Worm (Caenorhabditis elegans) whole organism, midembryonic: Measurements from ENCODE around the gene glb-12.

Experiments
- T22C8.4 ChIP-seq: fragments of 200-800 bp; sonication (Bioruptor generic); IDR thresholded peaks from 2 replicates; pipeline ENCODE4 v1.3.6; 2022; ENCODE audit warnings: missing genetic modification characterization, missing compliant biosample characterization
- cog-1 ChIP-seq: sonication (generic microtip); optimal IDR thresholded peaks from 2 replicates; lab custom pipeline; 2016; ENCODE audit warnings: missing genetic modification characterization, missing compliant biosample characterization
- flt-1 ChIP-seq: fragments of 200-800 bp; sonication (Bioruptor generic); IDR thresholded peaks from 2 replicates; pipeline ENCODE4 v1.3.6; 2022; ENCODE audit warnings: missing genetic modification characterization, missing compliant biosample characterization
- klf-2 ChIP-seq: fragments of 200-800 bp; sonication (Bioruptor generic); conservative IDR thresholded peaks from 2 replicates; pipeline ENCODE4 v1.3.6; 2022; ENCODE audit warnings: missing genetic modification reagents, missing genetic modification characterization, missing compliant biosample characterization
- med-1 ChIP-seq: sonication (generic microtip); optimal IDR thresholded peaks from 2 replicates; lab custom pipeline; 2017; ENCODE audit warnings: missing genetic modification characterization, mild to moderate bottlenecking, missing compliant biosample characterization, antibody characterized with exemption, missing genetic modification reagents; ENCODE audit not compliant: insufficient read depth
- ref-1 ChIP-seq: fragments of 200-800 bp; sonication (Bioruptor generic); conservative IDR thresholded peaks from 2 replicates; pipeline ENCODE4 v1.3.6; 2022; ENCODE audit warnings: missing genetic modification reagents, missing genetic modification characterization, missing compliant biosample characterization
- tab-1 ChIP-seq: fragments of 200-800 bp; sonication (Bioruptor generic); IDR thresholded peaks from 2 replicates; pipeline ENCODE4 v1.3.6; 2022; ENCODE audit warnings: missing genetic modification characterization, missing compliant biosample characterization
- ztf-23 ChIP-seq: fragments of 200-800 bp; sonication (Bioruptor generic); IDR thresholded peaks from 2 replicates; pipeline ENCODE4 v1.3.6; 2022; ENCODE audit warnings: missing genetic modification reagents, missing genetic modification characterization, missing compliant biosample characterization
- ztf-29 ChIP-seq: fragments of 200-800 bp; sonication (Bioruptor generic); IDR thresholded peaks from 2 replicates; pipeline ENCODE4 v1.3.6; 2022; ENCODE audit warnings: missing genetic modification reagents, missing genetic modification characterization, missing compliant biosample characterization

glb-12 gene

DNA sequence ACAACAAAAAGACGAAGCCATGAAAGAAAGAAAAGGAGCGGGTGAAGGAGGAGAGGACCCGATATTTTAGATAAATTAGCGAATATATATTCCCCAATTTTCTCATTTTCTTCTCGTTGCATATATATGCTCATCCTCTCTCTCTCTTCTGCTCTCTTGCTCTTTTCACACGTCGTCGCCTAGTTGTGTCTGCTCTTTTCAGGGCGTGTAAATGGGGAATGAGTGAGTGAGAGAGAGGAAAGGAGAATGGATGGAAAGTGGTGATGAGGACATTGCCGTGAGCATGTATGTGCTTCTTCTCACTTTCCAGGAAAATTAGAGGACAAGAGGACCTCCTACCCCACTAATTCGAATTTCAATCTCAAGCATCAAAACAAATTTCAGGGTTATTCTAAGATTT is 24.0 kb upstream of the glb-12 start:
- TF ChIP-seq med-1 (GFP tag; lab: Kevin White, UChicago) = no peak
- no peak for TF ChIP-seq tab-1
- TF ChIP-seq klf-2 (GFP tag; lab: Robert Waterston, UW) = no peak
- no peak for TF ChIP-seq ztf-29
- TF ChIP-seq ztf-23 = no peak
- TF ChIP-seq cog-1 = no peak
- TF ChIP-seq T22C8.4 = no peak
- no peak for TF ChIP-seq flt-1 (GFP tag; lab: Robert Waterston, UW)
- TF ChIP-seq ref-1 (GFP tag; lab: Robert Waterston, UW) = no peak

DNA sequence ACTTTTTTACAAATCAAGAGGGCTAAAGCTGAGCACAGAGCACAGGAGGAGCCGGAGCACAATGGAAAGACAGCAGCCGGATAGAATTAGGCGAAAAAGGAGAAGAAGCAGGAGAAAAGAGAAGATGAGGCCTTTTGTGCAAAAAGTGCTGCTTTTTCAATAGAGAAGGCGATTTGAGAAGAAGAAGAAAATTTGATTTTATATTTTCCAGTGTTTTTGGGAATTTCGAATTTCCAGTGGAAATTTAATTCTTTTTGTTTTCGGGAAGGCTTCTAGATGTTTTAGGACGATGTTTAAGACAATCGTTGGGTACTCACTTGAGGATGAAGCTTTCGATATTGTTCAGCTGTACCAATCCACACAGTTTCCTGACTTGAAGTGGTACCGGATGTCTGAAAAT is 22.2 kb upstream of the glb-12 start:
- TF ChIP-seq ztf-23 (no peak), cog-1 (no peak), med-1 (GFP tag; lab: Kevin White, UChicago) (no peak), ztf-29 (no peak), tab-1 (no peak), klf-2 (GFP tag; lab: Robert Waterston, UW) (no peak), T22C8.4 (no peak), ref-1 (GFP tag; lab: Robert Waterston, UW) (no peak), flt-1 (GFP tag; lab: Robert Waterston, UW) (no peak)

DNA sequence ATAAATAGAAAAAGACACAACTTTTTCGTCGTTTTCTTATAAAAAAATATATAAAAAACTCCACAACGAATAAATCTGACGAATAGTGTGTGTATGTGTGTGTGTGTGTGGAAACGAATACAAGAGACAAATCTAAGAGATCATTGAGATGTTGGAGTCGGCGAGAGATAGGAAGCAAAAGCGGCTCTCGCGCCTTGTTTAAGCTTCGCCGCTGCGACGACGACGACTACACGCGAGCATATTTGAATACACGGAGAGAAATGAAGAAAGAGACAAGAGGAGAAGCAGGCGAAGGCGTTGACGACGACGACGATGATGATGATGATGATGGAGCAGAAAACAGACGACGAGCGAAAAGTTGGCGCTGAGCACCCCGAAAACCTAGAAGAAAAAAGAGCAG is 13.3 kb upstream of the glb-12 start:
- TF ChIP-seq ztf-29 (no peak), med-1 (GFP tag; lab: Kevin White, UChicago) (no peak), T22C8.4 (no peak), tab-1 (no peak), flt-1 (GFP tag; lab: Robert Waterston, UW) (no peak), cog-1 (no peak), ztf-23 (no peak), klf-2 (GFP tag; lab: Robert Waterston, UW) (no peak), ref-1 (GFP tag; lab: Robert Waterston, UW) (no peak)

DNA sequence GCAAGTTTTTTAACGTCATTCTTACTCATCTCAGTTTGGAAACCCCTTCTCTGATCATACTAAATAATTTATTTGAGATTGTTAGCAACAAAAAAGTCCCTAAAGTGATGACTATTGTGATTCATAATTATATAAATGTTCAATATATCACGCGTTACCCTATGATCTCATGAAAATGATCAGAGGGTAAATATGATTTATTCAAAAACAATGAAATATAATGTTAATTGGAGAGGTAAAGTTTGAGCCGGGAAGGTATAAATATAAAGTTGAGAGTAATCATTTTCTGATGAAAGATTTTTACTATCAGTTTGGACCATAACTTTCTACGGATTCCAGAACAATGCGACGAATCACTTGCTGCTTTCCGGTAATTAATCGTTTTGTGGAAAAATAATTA is 5.6 kb upstream of the glb-12 start, which contains the start of gene C52A11.3:
Gene C52A11.3 (plus strand): TSS at position 301 of the 400 bp plus-strand sequence.
- TF ChIP-seq ztf-29 (no peak), flt-1 (GFP tag; lab: Robert Waterston, UW) (no peak), ztf-23 (no peak), cog-1 (no peak), tab-1 (no peak), med-1 (GFP tag; lab: Kevin White, UChicago) (no peak), ref-1 (GFP tag; lab: Robert Waterston, UW) (no peak), klf-2 (GFP tag; lab: Robert Waterston, UW) (no peak), T22C8.4 (no peak)

DNA sequence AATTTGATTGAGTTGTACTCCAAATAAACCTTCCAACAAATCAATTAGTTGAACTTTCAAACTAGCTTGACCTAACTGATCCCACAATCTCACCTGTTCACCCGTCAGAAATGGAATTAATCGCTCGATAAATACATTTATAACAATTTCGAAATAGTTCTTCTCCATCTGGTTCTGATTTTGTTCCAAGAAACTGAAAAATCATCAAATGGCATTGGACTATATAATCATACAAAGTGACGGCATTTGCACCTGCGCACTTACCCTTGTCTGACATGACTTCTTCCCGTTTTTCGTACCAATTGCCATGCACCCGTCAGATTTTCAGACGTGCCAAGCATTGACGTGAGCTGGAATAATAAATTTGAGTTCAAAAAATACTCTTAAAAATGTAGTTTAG is 750 bp downstream of the glb-12 start:
- TF ChIP-seq med-1 (GFP tag; lab: Kevin White, UChicago) = no peak
- TF ChIP-seq flt-1 (GFP tag; lab: Robert Waterston, UW) = no peak
- no peak for TF ChIP-seq T22C8.4
- TF ChIP-seq tab-1 = no peak
- TF ChIP-seq ref-1 (GFP tag; lab: Robert Waterston, UW) = no peak
- no peak for TF ChIP-seq ztf-23
- no peak for TF ChIP-seq cog-1
- TF ChIP-seq klf-2 (GFP tag; lab: Robert Waterston, UW) = no peak
- TF ChIP-seq ztf-29 = no peak

DNA sequence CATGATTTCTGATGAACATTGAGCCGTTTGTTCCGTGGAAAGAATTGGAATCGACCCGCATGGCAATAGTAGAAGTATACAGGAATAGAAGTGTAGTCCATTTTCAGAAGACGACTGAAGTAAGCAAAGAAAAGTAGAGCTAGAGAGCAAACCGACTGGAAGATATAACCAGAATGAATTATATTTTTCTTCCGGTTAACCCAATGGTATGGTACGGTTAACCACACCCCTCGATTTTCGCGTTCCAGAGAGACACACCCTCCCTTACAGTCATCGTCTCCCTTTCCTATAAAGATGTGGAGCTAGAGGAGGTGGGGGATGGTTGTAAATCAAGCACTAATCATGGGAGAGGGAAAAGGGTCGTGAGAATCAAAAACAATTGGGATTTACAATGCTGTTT is 8.4 kb downstream of the glb-12 start, which contains the start of gene C09G5.14:
Gene C09G5.14 (minus strand): TSS at position 101 of the 400 bp plus-strand sequence.
- TF ChIP-seq ztf-23 (no peak), cog-1 (no peak), flt-1 (GFP tag; lab: Robert Waterston, UW) (no peak), med-1 (GFP tag; lab: Kevin White, UChicago) (no peak), ztf-29 (no peak), klf-2 (GFP tag; lab: Robert Waterston, UW) (no peak), tab-1 (no peak), T22C8.4 (no peak), ref-1 (GFP tag; lab: Robert Waterston, UW) (no peak)

DNA sequence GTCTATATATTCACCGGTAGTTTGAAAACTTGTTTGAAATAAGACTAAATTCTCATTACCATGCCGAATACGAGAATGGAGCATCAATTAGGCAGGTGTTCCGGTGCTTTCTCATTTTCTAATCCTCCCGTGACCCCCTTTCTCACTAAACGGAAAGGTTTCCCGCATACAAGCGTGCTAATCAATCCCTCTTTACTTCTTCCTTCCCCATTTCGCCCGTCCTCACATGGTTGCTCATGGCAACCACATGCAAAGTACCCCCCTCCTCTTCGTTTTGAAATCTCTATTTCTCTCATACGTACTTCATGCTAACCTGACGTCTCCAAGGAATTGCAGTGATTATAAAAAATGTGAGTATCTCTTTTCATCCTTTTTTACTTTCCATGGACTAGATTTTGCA is 11.5 kb downstream of the glb-12 start, which contains the start of gene mks-5:
Gene mks-5 (plus strand): TSS at position 301 of the 400 bp plus-strand sequence.
- no peak for TF ChIP-seq ztf-23
- TF ChIP-seq klf-2 (GFP tag; lab: Robert Waterston, UW) = no peak
- TF ChIP-seq med-1 (GFP tag; lab: Kevin White, UChicago) = no peak
- no peak for TF ChIP-seq ztf-29
- TF ChIP-seq T22C8.4 = no peak
- TF ChIP-seq cog-1 = no peak
- no peak for TF ChIP-seq ref-1 (GFP tag; lab: Robert Waterston, UW)
- TF ChIP-seq flt-1 (GFP tag; lab: Robert Waterston, UW) = no peak
- no peak for TF ChIP-seq tab-1

DNA sequence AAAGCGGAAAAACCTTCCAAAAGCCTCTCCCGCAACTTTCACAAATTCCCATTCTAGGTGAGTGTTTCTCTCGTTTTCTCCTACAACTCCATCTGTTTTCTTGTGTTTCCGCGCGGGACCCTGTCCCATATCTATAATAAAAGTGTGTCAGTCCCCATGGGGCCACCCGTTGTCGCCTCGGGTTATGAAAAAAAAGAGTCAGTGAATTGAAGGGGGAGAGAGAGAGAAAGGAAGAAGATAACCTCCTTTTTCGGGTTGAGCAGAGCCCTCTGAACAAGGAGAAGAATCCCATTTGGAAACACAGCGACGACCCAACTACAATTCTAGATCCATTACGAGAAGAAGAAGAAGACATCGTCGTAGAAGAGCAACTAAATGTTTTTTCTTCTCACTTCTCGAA is 14.3 kb downstream of the glb-12 start, which contains the start of gene C09G5.13:
Gene C09G5.13 (plus strand): TSS at position 301 of the 400 bp plus-strand sequence.
- TF ChIP-seq ref-1 (GFP tag; lab: Robert Waterston, UW) (no peak), cog-1 (no peak), ztf-29 (no peak), klf-2 (GFP tag; lab: Robert Waterston, UW) (no peak), flt-1 (GFP tag; lab: Robert Waterston, UW) (no peak), tab-1 (no peak), ztf-23 (no peak)

DNA sequence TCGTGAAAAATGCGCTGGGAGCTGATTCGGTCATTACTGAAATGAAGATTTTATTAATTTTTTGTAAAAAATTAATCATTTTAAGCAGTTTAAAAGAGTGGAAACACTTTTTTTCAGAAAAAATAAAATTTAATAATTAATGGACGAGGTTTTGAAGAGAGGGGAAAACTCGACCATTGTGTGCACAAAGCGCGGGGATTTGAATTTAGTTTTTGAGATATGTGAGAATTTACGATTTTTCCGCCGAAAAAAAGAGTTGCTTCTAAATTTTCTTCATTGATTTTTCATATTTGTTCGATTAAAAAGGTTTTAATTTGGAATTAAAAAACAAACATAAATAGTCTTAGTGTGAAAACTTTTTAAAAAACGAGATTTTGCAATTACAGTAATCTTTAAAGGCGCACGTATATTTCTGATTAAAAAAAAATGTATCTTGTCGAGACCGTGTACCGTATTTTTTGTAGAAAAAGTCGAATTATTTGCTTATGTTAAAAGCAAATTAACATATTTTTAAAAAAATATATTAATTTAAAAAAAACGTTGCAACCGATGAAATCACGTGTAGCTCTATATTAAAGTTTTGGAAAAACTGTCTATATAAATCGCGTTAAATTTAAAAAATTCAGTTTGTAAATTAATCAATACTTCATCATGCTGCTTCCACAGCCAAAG is 17.1 kb downstream of the glb-12 start, which contains the start of the genes dph-2 and C09G5.7:
Gene dph-2 (minus strand): TSS at position 36 of the 672 bp plus-strand sequence.
Gene C09G5.7 (plus strand): TSS at position 622 of the 672 bp plus-strand sequence.
- TF ChIP-seq flt-1 (GFP tag; lab: Robert Waterston, UW) = no peak
- no peak for TF ChIP-seq cog-1
- no peak for TF ChIP-seq klf-2 (GFP tag; lab: Robert Waterston, UW)
- no peak for TF ChIP-seq ref-1 (GFP tag; lab: Robert Waterston, UW)
- TF ChIP-seq tab-1 = no peak
- no peak for TF ChIP-seq ztf-29
- TF ChIP-seq T22C8.4 = no peak
- no peak for TF ChIP-seq ztf-23
- TF ChIP-seq med-1 (GFP tag; lab: Kevin White, UChicago) = no peak

DNA sequence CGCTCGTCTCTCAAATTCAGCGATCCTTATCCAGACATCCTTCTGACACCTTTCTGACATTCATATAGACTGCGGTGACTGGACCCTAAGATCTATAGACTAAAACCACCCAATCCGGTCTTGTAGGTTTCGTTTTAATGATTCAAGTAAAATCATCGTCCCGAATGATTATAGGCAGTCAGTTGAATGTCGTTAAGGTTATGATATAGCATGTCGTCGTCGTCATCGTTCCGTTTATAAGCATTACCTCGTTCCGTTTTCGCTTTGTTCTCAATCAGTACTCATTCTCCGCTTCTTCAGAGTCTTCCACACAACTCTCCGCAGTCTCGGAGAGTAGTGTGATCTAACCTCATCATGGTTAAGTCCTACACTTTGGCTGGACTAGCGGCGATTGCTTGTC is 22.8 kb downstream of the glb-12 start, which contains the start of gene bli-1:
Gene bli-1 (plus strand): TSS at position 301 of the 400 bp plus-strand sequence.
- TF ChIP-seq cog-1 (no peak), tab-1 (no peak), med-1 (GFP tag; lab: Kevin White, UChicago) (no peak), flt-1 (GFP tag; lab: Robert Waterston, UW) (no peak), ref-1 (GFP tag; lab: Robert Waterston, UW) (no peak), ztf-23 (no peak), ztf-29 (no peak), T22C8.4 (no peak), klf-2 (GFP tag; lab: Robert Waterston, UW) (no peak)
